Fruit fly (Drosophila melanogaster) whole organism, embryonic: ENCODE data around the gene CG14270.

Source experiments
- BEAF-32 ChIP-seq: fragments of 200-800 bp; sonication (Bioruptor generic); optimal IDR thresholded peaks from 3 replicates; lab custom pipeline; 2017; ENCODE audit warnings: missing biosample characterization, missing genetic modification characterization, mild to moderate bottlenecking, moderate library complexity, missing genetic modification reagents
- Bgb ChIP-seq: fragments of 200-800 bp; sonication (Bioruptor generic); IDR thresholded peaks from 2 replicates; pipeline ENCODE4 v1.3.6; 2022; ENCODE audit warnings: missing biosample characterization, missing genetic modification characterization; ENCODE audit not compliant: partially characterized antibody
- C15 ChIP-seq: fragments of 200-800 bp; sonication (Bioruptor generic); IDR thresholded peaks from 3 replicates; pipeline ENCODE4 v1.3.6; 2022; ENCODE audit warnings: missing biosample characterization, missing genetic modification characterization
- CG11247 ChIP-seq: fragments of 200-800 bp; sonication (Bioruptor generic); IDR thresholded peaks from 2 replicates; pipeline ENCODE4 v1.3.6; 2022; ENCODE audit warnings: missing biosample characterization, missing genetic modification characterization
- CG11695 ChIP-seq: fragments of 200-800 bp; sonication (Bioruptor generic); IDR thresholded peaks from 3 replicates; pipeline ENCODE4 v1.3.6; 2022; ENCODE audit warnings: missing biosample characterization, missing genetic modification characterization
- CG12659 ChIP-seq: fragments of 200-800 bp; sonication (Bioruptor generic); optimal IDR thresholded peaks from 3 replicates; lab custom pipeline; 2017; ENCODE audit warnings: mild to moderate bottlenecking, missing biosample characterization, missing genetic modification reagents, missing genetic modification characterization
- CG15514 ChIP-seq: fragments of 200-800 bp; sonication (Bioruptor generic); optimal IDR thresholded peaks from 3 replicates; lab custom pipeline; 2017; ENCODE audit warnings: missing biosample characterization, missing genetic modification characterization, mild to moderate bottlenecking, moderate library complexity, missing genetic modification reagents
- CG1602 ChIP-seq: fragments of 200-800 bp; sonication (Bioruptor generic); optimal IDR thresholded peaks from 3 replicates; lab custom pipeline; 2016; ENCODE audit warnings: missing biosample characterization, missing genetic modification characterization
- CG17359 ChIP-seq: fragments of 200-800 bp; sonication (Bioruptor generic); optimal IDR thresholded peaks from 3 replicates; lab custom pipeline; 2018; ENCODE audit warnings: missing biosample characterization, mild to moderate bottlenecking, missing genetic modification characterization, moderate library complexity
- CG17361 ChIP-seq: fragments of 200-800 bp; sonication (Bioruptor generic); IDR thresholded peaks from 3 replicates; pipeline ENCODE4 v1.3.6; 2022; ENCODE audit warnings: missing biosample characterization, missing genetic modification characterization
- CG17912 ChIP-seq: fragments of 200-800 bp; sonication (Bioruptor generic); optimal IDR thresholded peaks from 2 replicates; lab custom pipeline; 2018; ENCODE audit warnings: missing biosample characterization, mild to moderate bottlenecking, missing genetic modification characterization
- CG2712 ChIP-seq: fragments of 200-800 bp; optimal IDR thresholded peaks from 3 replicates; lab custom pipeline; 2019; ENCODE audit warnings: missing biosample characterization, mild to moderate bottlenecking, missing genetic modification characterization, moderate library complexity
- CG32532 ChIP-seq: fragments of 200-800 bp; sonication (Bioruptor generic); IDR thresholded peaks from 2 replicates; pipeline ENCODE4 v1.3.6; 2022; ENCODE audit warnings: missing biosample characterization, missing genetic modification characterization
- CG32767 ChIP-seq: fragments of 200-800 bp; sonication (Bioruptor generic); IDR thresholded peaks from 2 replicates; pipeline ENCODE4 v1.3.6; 2022; ENCODE audit warnings: missing biosample characterization, missing genetic modification characterization
- CG34422 ChIP-seq: fragments of 200-800 bp; sonication (Bioruptor generic); IDR thresholded peaks from 3 replicates; pipeline ENCODE4 v1.3.6; 2022; ENCODE audit warnings: missing biosample characterization, missing genetic modification characterization
- CG3995 ChIP-seq: fragments of 200-800 bp; sonication (Bioruptor generic); optimal IDR thresholded peaks from 3 replicates; lab custom pipeline; 2016; ENCODE audit warnings: missing biosample characterization, missing genetic modification characterization
- CG6254 ChIP-seq: fragments of 200-800 bp; sonication (Bioruptor generic); optimal IDR thresholded peaks from 3 replicates; lab custom pipeline; 2017; ENCODE audit warnings: mild to moderate bottlenecking, missing biosample characterization, missing genetic modification reagents, missing genetic modification characterization
- CG6689 ChIP-seq: fragments of 200-800 bp; sonication (Bioruptor generic); IDR thresholded peaks from 2 replicates; pipeline ENCODE4 v1.3.6; 2022; ENCODE audit warnings: missing biosample characterization, missing genetic modification characterization
- CG7372 ChIP-seq: fragments of 200-800 bp; sonication (Bioruptor generic); IDR thresholded peaks from 2 replicates; pipeline ENCODE4 v1.3.6; 2022; ENCODE audit warnings: missing biosample characterization, missing genetic modification characterization
- CG7745 ChIP-seq: fragments of 200-800 bp; sonication (Bioruptor generic); optimal IDR thresholded peaks from 2 replicates; lab custom pipeline; 2018; ENCODE audit warnings: missing biosample characterization, mild to moderate bottlenecking, missing genetic modification characterization, moderate library complexity
- CG7963 ChIP-seq: fragments of 200-800 bp; sonication (Bioruptor generic); IDR thresholded peaks from 3 replicates; pipeline ENCODE4 v1.3.6; 2022; ENCODE audit warnings: missing biosample characterization, missing genetic modification characterization; ENCODE audit not compliant: partially characterized antibody
- Doc3 ChIP-seq: fragments of 200-800 bp; sonication (Bioruptor generic); IDR thresholded peaks from 3 replicates; pipeline ENCODE4 v1.3.6; 2022; ENCODE audit warnings: missing biosample characterization, missing genetic modification characterization; ENCODE audit not compliant: partially characterized antibody
- E2f2 ChIP-seq: fragments of 200-800 bp; sonication (Bioruptor generic); IDR thresholded peaks from 2 replicates; pipeline ENCODE4 v1.3.6; 2022; ENCODE audit warnings: missing biosample characterization, missing genetic modification characterization
- Fer1 ChIP-seq: fragments of 200-800 bp; sonication (Bioruptor generic); optimal IDR thresholded peaks from 2 replicates; lab custom pipeline; 2017; ENCODE audit warnings: missing biosample characterization, mild to moderate bottlenecking, missing genetic modification characterization
- HLH4C ChIP-seq: fragments of 200-800 bp; sonication (Bioruptor generic); IDR thresholded peaks from 3 replicates; pipeline ENCODE4 v1.3.6; 2022; ENCODE audit warnings: missing biosample characterization, missing genetic modification characterization; ENCODE audit not compliant: partially characterized antibody
- MESR4 ChIP-seq: fragments of 200-800 bp; sonication (Bioruptor generic); optimal IDR thresholded peaks from 2 replicates; lab custom pipeline; 2018; ENCODE audit warnings: missing biosample characterization, mild to moderate bottlenecking, missing genetic modification characterization, moderate library complexity
- NFAT ChIP-seq: fragments of 200-800 bp; sonication (Bioruptor generic); IDR thresholded peaks from 2 replicates; pipeline ENCODE4 v1.3.6; 2022; ENCODE audit warnings: missing biosample characterization, missing genetic modification characterization
- Nf-YB ChIP-seq: fragments of 200-800 bp; sonication (Bioruptor generic); optimal IDR thresholded peaks from 3 replicates; lab custom pipeline; 2019; ENCODE audit warnings: missing biosample characterization, mild to moderate bottlenecking, missing genetic modification characterization, moderate library complexity
- Nf-YC ChIP-seq: fragments of 200-800 bp; optimal IDR thresholded peaks from 3 replicates; lab custom pipeline; 2019; ENCODE audit warnings: missing biosample characterization, mild to moderate bottlenecking, missing genetic modification characterization, moderate library complexity
- Rx ChIP-seq: fragments of 200-800 bp; sonication (Bioruptor generic); IDR thresholded peaks from 2 replicates; pipeline ENCODE4 v1.3.6; 2022; ENCODE audit warnings: missing biosample characterization, missing genetic modification characterization
- TFAM ChIP-seq: fragments of 200-800 bp; sonication (Bioruptor generic); optimal IDR thresholded peaks from 2 replicates; lab custom pipeline; 2017; ENCODE audit warnings: missing biosample characterization, missing genetic modification characterization, inconsistent platforms
- Xbp1 ChIP-seq: fragments of 200-800 bp; sonication (Bioruptor generic); optimal IDR thresholded peaks from 3 replicates; lab custom pipeline; 2016; ENCODE audit warnings: missing biosample characterization, mild to moderate bottlenecking, missing genetic modification characterization
- bab2 ChIP-seq: fragments of 200-800 bp; sonication (Bioruptor generic); optimal IDR thresholded peaks from 2 replicates; lab custom pipeline; 2016; ENCODE audit warnings: missing biosample characterization, missing genetic modification characterization
- bsh ChIP-seq, 2 experiments: fragments of 200-800 bp; sonication (Bioruptor generic); optimal IDR thresholded peaks; 2 replicates each; lab custom pipeline; 2017 to 2018; ENCODE audit warnings: mild to moderate bottlenecking in 2 of 2, missing biosample characterization in 2 of 2, missing genetic modification characterization in 2 of 2, moderate library complexity in 1 of 2
- btn ChIP-seq: fragments of 200-800 bp; sonication (Bioruptor generic); optimal IDR thresholded peaks from 2 replicates; lab custom pipeline; 2016; ENCODE audit warnings: missing biosample characterization, missing genetic modification characterization
- chinmo ChIP-seq: fragments of 200-800 bp; sonication (Bioruptor generic); IDR thresholded peaks from 4 replicates; pipeline ENCODE4 v1.3.6; 2022; ENCODE audit warnings: missing biosample characterization, missing genetic modification characterization; ENCODE audit not compliant: partially characterized antibody
- crp ChIP-seq, 2 experiments: fragments of 200-800 bp; sonication (Bioruptor generic); optimal IDR thresholded peaks; 2 replicates in 1 of 2; 3 replicates in 1 of 2; lab custom pipeline; 2017; ENCODE audit warnings: missing biosample characterization in 2 of 2, missing genetic modification characterization in 2 of 2, mild to moderate bottlenecking in 1 of 2, moderate library complexity in 1 of 2
- dpn ChIP-seq, 2 experiments: fragments of 200-800 bp; sonication (Bioruptor generic); optimal IDR thresholded peaks; 3 replicates each; lab custom pipeline; 2016; ENCODE audit warnings: missing biosample characterization in 2 of 2, missing genetic modification characterization in 2 of 2
- gfzf ChIP-seq: fragments of 200-800 bp; sonication (Bioruptor generic); optimal IDR thresholded peaks from 2 replicates; lab custom pipeline; 2016; ENCODE audit warnings: missing biosample characterization, mild to moderate bottlenecking, missing genetic modification characterization, moderate library complexity
- ham ChIP-seq: fragments of 200-800 bp; sonication (Bioruptor generic); IDR thresholded peaks from 2 replicates; pipeline ENCODE4 v1.3.6; 2022; ENCODE audit warnings: missing biosample characterization, missing genetic modification characterization
- ind ChIP-seq: fragments of 200-800 bp; sonication (Bioruptor generic); optimal IDR thresholded peaks from 3 replicates; lab custom pipeline; 2016; ENCODE audit warnings: missing biosample characterization, missing genetic modification characterization
- lbe ChIP-seq: fragments of 200-800 bp; sonication (Bioruptor generic); optimal IDR thresholded peaks from 2 replicates; lab custom pipeline; 2016; ENCODE audit warnings: missing biosample characterization, mild to moderate bottlenecking, missing genetic modification characterization
- pros ChIP-seq: fragments of 200-800 bp; sonication (Bioruptor generic); optimal IDR thresholded peaks from 3 replicates; lab custom pipeline; 2019; ENCODE audit warnings: missing biosample characterization, mild to moderate bottlenecking, missing genetic modification characterization, moderate library complexity
- row ChIP-seq: fragments of 200-800 bp; sonication (Bioruptor generic); IDR thresholded peaks from 3 replicates; pipeline ENCODE4 v1.3.6; 2022; ENCODE audit warnings: missing biosample characterization, missing genetic modification characterization
- scrt ChIP-seq: fragments of 200-800 bp; sonication (Bioruptor generic); optimal IDR thresholded peaks from 2 replicates; lab custom pipeline; 2018; ENCODE audit warnings: missing biosample characterization, mild to moderate bottlenecking, missing genetic modification characterization, moderate library complexity
- sna ChIP-seq: fragments of 200-800 bp; sonication (Bioruptor generic); IDR thresholded peaks from 2 replicates; pipeline ENCODE4 v1.3.6; 2022; ENCODE audit warnings: missing biosample characterization, missing genetic modification characterization; ENCODE audit not compliant: partially characterized antibody
- sqz ChIP-seq: fragments of 200-800 bp; sonication (Bioruptor generic); optimal IDR thresholded peaks from 3 replicates; lab custom pipeline; 2018; ENCODE audit warnings: missing biosample characterization, mild to moderate bottlenecking, missing genetic modification characterization
- tll ChIP-seq, 2 experiments: fragments of 200-800 bp in 1 of 2; fragments of >200 bp in 1 of 2; sonication (Bioruptor generic) in 1 of 2; optimal IDR thresholded peaks; 2 replicates each; lab custom pipeline; 2017 to 2019; ENCODE audit warnings: missing biosample characterization in 2 of 2, missing genetic modification characterization in 2 of 2, mild to moderate bottlenecking in 1 of 2, moderate library complexity in 1 of 2
- vfl ChIP-seq: fragments of 200-800 bp; sonication (Bioruptor generic); optimal IDR thresholded peaks from 2 replicates; lab custom pipeline; 2016; ENCODE audit warnings: missing biosample characterization, missing genetic modification characterization

Gene CG14270

dm6 chrX:3485304-3485703 is at the start of gene CG14270, which contains the start of gene CG10803 (continued):
- peak; percentile 25 to 28 for TF ChIP-seq dpn (GFP tag; optimal IDR thresholded peaks at IDR 0.05; lab: Kevin White, UChicago)
- no peak for TF ChIP-seq CG1602 (GFP tag; lab: Kevin White, UChicago)
- no peak for TF ChIP-seq scrt (GFP tag; lab: Kevin White, UChicago)
- peak; percentile 33 for TF ChIP-seq CG2712 (tag; lab: Kevin White, UChicago)
- no peak for TF ChIP-seq NFAT
- TF ChIP-seq vfl (GFP tag; lab: Kevin White, UChicago) = peak; percentile 2
- peak; percentile 56 for TF ChIP-seq CG3995 (GFP tag; lab: Kevin White, UChicago)
- TF ChIP-seq CG17361 = peak; percentile 38; the same call in 1 of the 3 replicates
- TF ChIP-seq CG7745 (tag; lab: Kevin White, UChicago) = no peak
- TF ChIP-seq Fer1 (GFP tag; lab: Kevin White, UChicago) = no peak
- peak; percentile 30; the same call in 1 of the 2 replicates for TF ChIP-seq E2f2 (GFP tag; lab: Robert Waterston, UW)
- TF ChIP-seq CG32532 (GFP tag; lab: Robert Waterston, UW) = peak; percentile 35; the same call in 1 of the 2 replicates
- no peak for TF ChIP-seq CG6689 (GFP tag; lab: Robert Waterston, UW)
- TF ChIP-seq CG7372 = no peak
- TF ChIP-seq tll (GFP tag; optimal IDR thresholded peaks at IDR 0.05; lab: Kevin White, UChicago) = no peak
- TF ChIP-seq HLH4C = peak; percentile 85
- TF ChIP-seq CG11247 (GFP tag; lab: Robert Waterston, UW) = no peak
- 0 out of 4 replicates have a peak, but pooled peaks have one; percentile 76 for TF ChIP-seq chinmo (GFP tag; lab: Robert Waterston, UW)
- TF ChIP-seq lbe (GFP tag; lab: Kevin White, UChicago) = no peak
- TF ChIP-seq Bgb (GFP tag; lab: Robert Waterston, UW) = peak; percentile 76
- no peak for TF ChIP-seq bsh (GFP tag; optimal IDR thresholded peaks at IDR 0.05; lab: Kevin White, UChicago)
- no peak for TF ChIP-seq CG11695 (GFP tag; lab: Robert Waterston, UW)
- TF ChIP-seq pros (GFP tag; lab: Kevin White, UChicago) = no peak
- no peak for TF ChIP-seq TFAM (GFP tag; lab: Kevin White, UChicago)
- TF ChIP-seq CG6254 = no peak
- TF ChIP-seq ind = no peak
- no peak for TF ChIP-seq MESR4 (GFP tag; lab: Kevin White, UChicago)
- TF ChIP-seq CG32767 = no peak
- TF ChIP-seq CG17912 = no peak
- TF ChIP-seq CG7963 (GFP tag; lab: Robert Waterston, UW) = peak; percentile 60; the same call in 1 of the 3 replicates
- TF ChIP-seq Nf-YC = no peak
- peak; percentile 23 for TF ChIP-seq Xbp1 (GFP tag; lab: Kevin White, UChicago)
- TF ChIP-seq CG34422 (GFP tag; lab: Robert Waterston, UW) = 0 out of 3 replicates have a peak, but pooled peaks have one; percentile 43
- TF ChIP-seq CG12659 (GFP tag; lab: Kevin White, UChicago) = peak; percentile 35
- TF ChIP-seq sna (GFP tag; lab: Robert Waterston, UW) = peak; percentile 81
- TF ChIP-seq CG15514 (GFP tag; lab: Kevin White, UChicago) = peak; percentile 93
- TF ChIP-seq Rx (GFP tag; lab: Robert Waterston, UW) = no peak
- no peak for TF ChIP-seq C15 (GFP tag; lab: Robert Waterston, UW)
- TF ChIP-seq crp (GFP tag; optimal IDR thresholded peaks at IDR 0.05; lab: Kevin White, UChicago) = peak; percentile 44 to 89
- no peak for TF ChIP-seq Nf-YB (GFP tag; lab: Kevin White, UChicago)
- no peak for TF ChIP-seq bab2 (GFP tag; lab: Kevin White, UChicago)
- TF ChIP-seq gfzf (GFP tag; lab: Kevin White, UChicago) = peak; percentile 69
- peak; percentile 70 for TF ChIP-seq row
- no peak for TF ChIP-seq ham (GFP tag; lab: Robert Waterston, UW)
- peak; percentile 90 for TF ChIP-seq BEAF-32 (GFP tag; lab: Kevin White, UChicago)
- peak; percentile 1 for TF ChIP-seq sqz (GFP tag; lab: Kevin White, UChicago)
- no peak for TF ChIP-seq btn
- peak; percentile 71 for TF ChIP-seq Doc3 (GFP tag; lab: Robert Waterston, UW)
- peak; percentile 36 for TF ChIP-seq CG17359
